Fruit fly (Drosophila melanogaster): ENCODE results near the gene fh.

The fh gene

DNA sequence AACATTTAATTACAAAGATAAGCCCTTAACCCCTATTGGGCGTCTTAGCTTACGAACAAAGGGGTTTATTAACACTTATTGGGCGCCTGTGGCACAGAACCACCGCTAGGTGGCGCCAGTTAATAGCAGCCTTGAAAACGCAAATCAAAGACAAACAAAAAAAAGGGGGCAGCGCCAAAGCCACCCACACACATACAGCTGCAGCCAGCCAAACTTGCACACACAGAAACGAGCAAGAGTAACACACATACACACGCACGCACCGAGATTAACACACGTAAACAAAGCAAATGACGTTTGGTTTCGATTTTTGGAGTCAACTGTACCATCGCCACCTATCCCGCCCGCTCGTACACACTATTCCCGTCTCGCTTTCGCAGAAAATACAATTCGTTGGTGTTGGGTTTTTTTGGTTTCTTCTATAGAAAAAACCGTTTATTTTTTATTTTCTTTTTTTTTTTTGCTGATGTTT, 3.3 kb upstream of the fh start (continued):
- TF ChIP-seq CG3163 (GFP tag; optimal IDR thresholded peaks at IDR 0.05), result no peak
- no peak for TF ChIP-seq CG7745 (tag; optimal IDR thresholded peaks at IDR 0.05)
- peak; percentile 22; the same call in 1 of the 2 replicates for TF ChIP-seq nerfin-2 (GFP tag; IDR thresholded peaks at IDR 0.05; ENCODE audit: partially characterized antibody)
- TF ChIP-seq CG2116 (GFP tag; optimal IDR thresholded peaks at IDR 0.05), result peak; percentile 27
- no peak for TF ChIP-seq cad (GFP tag; optimal IDR thresholded peaks at IDR 0.05)
- peak; percentile 53; the same call in 1 of the 2 replicates for TF ChIP-seq HLH3B (GFP tag; IDR thresholded peaks at IDR 0.05)
- no peak for TF ChIP-seq CG10654 (GFP tag; optimal IDR thresholded peaks at IDR 0.05)
- TF ChIP-seq CG6689 (GFP tag; IDR thresholded peaks at IDR 0.05), result no peak
- TF ChIP-seq ash1 (GFP tag; optimal IDR thresholded peaks at IDR 0.05), result no peak
- peak in 1 of 2 experiments; percentile 47 for TF ChIP-seq Pdp1 (GFP tag; optimal IDR thresholded peaks at IDR 0.05)
- no peak for TF ChIP-seq CG10565 (GFP tag; optimal IDR thresholded peaks at IDR 0.05)
- TF ChIP-seq CG12236 (GFP tag; optimal IDR thresholded peaks at IDR 0.05), result no peak
- TF ChIP-seq Rfx (GFP tag; IDR thresholded peaks at IDR 0.05), result peak; percentile 35
- TF ChIP-seq gsb-n (tag; optimal IDR thresholded peaks at IDR 0.05), result no peak
- TF ChIP-seq Mad (GFP tag; optimal IDR thresholded peaks at IDR 0.05), result no peak
- no peak for TF ChIP-seq bowl (GFP tag; IDR thresholded peaks at IDR 0.05)
- no peak for TF ChIP-seq CG14965 (GFP tag; optimal IDR thresholded peaks at IDR 0.05; ENCODE audit: borderline replicate concordance)
- no peak for TF ChIP-seq Hr51 (GFP tag; optimal IDR thresholded peaks at IDR 0.05)
- no peak for TF ChIP-seq HLHmδ (GFP tag; optimal IDR thresholded peaks at IDR 0.05)
- no peak for TF ChIP-seq NFAT (GFP tag; IDR thresholded peaks at IDR 0.05)
- TF ChIP-seq Bgb (GFP tag; IDR thresholded peaks at IDR 0.05; ENCODE audit: partially characterized antibody), result 0 out of 2 replicates have a peak, but pooled peaks have one; percentile 30
- TF ChIP-seq sc (optimal IDR thresholded peaks at IDR 0.05), result no peak
- TF ChIP-seq sc (GFP tag; optimal IDR thresholded peaks at IDR 0.05), result no peak
- peak; percentile 12 for TF ChIP-seq dm (GFP tag; optimal IDR thresholded peaks at IDR 0.05)
- TF ChIP-seq Bteb2 (GFP tag; optimal IDR thresholded peaks at IDR 0.05), result peak; percentile 17
- TF ChIP-seq dati (GFP tag; IDR thresholded peaks at IDR 0.05), result no peak
- TF ChIP-seq CG17612 (GFP tag; IDR thresholded peaks at IDR 0.05), result no peak
- peak in 1 of 2 experiments; percentile 7 for TF ChIP-seq insv (GFP tag; optimal IDR thresholded peaks at IDR 0.05)
- TF ChIP-seq emc (GFP tag; optimal IDR thresholded peaks at IDR 0.05), result no peak
- no peak for TF ChIP-seq Neu2 (GFP tag; optimal IDR thresholded peaks at IDR 0.05; ENCODE audit: borderline replicate concordance)
- peak; percentile 9 for TF ChIP-seq slou (GFP tag; optimal IDR thresholded peaks at IDR 0.05)
- peak; percentile 47 for TF ChIP-seq oc (tag; optimal IDR thresholded peaks at IDR 0.05)
- no peak for TF ChIP-seq Ada2b (GFP tag; IDR thresholded peaks at IDR 0.05)
- TF ChIP-seq CG17385 (GFP tag; optimal IDR thresholded peaks at IDR 0.05), result no peak
- TF ChIP-seq tap (tag; optimal IDR thresholded peaks at IDR 0.05), result no peak
- TF ChIP-seq chif (GFP tag; optimal IDR thresholded peaks at IDR 0.05), result peak in 1 of 2 experiments; percentile 13
- peak; percentile 86 for TF ChIP-seq chn (GFP tag; optimal IDR thresholded peaks at IDR 0.05)
- TF ChIP-seq ro (GFP tag; IDR thresholded peaks at IDR 0.05), result no peak
- TF ChIP-seq CG8089 (GFP tag; optimal IDR thresholded peaks at IDR 0.05), result peak; percentile 14
- peak; percentile 24 for TF ChIP-seq bcd (GFP tag; optimal IDR thresholded peaks at IDR 0.05)
- no peak for TF ChIP-seq CG18476 (GFP tag; optimal IDR thresholded peaks at IDR 0.05)
- no peak for TF ChIP-seq pho (GFP tag; optimal IDR thresholded peaks at IDR 0.05)
- TF ChIP-seq Awh (GFP tag; IDR thresholded peaks at IDR 0.05), result no peak; the same call in 1 of the 2 replicates
- TF ChIP-seq CG17186 (GFP tag; optimal IDR thresholded peaks at IDR 0.05), result peak; percentile 33
- TF ChIP-seq CG12219 (GFP tag; optimal IDR thresholded peaks at IDR 0.05), result no peak
- 0 out of 2 replicates have a peak, but pooled peaks have one; percentile 22 for TF ChIP-seq ttk (GFP tag; IDR thresholded peaks at IDR 0.05)
- peak; percentile 31 for TF ChIP-seq MBD-R2 (GFP tag; IDR thresholded peaks at IDR 0.05)
- no peak for TF ChIP-seq eve (GFP tag; optimal IDR thresholded peaks at IDR 0.05)
- TF ChIP-seq Dek (tag; optimal IDR thresholded peaks at IDR 0.05), result peak; percentile 35
- no peak for TF ChIP-seq pfk (GFP tag; optimal IDR thresholded peaks at IDR 0.05)
- TF ChIP-seq Ssrp (tag; optimal IDR thresholded peaks at IDR 0.05), result peak; percentile 6
